Worm (Caenorhabditis elegans): Measurements from ENCODE around the gene F02C9.2.

F02C9.2 gene

DNA sequence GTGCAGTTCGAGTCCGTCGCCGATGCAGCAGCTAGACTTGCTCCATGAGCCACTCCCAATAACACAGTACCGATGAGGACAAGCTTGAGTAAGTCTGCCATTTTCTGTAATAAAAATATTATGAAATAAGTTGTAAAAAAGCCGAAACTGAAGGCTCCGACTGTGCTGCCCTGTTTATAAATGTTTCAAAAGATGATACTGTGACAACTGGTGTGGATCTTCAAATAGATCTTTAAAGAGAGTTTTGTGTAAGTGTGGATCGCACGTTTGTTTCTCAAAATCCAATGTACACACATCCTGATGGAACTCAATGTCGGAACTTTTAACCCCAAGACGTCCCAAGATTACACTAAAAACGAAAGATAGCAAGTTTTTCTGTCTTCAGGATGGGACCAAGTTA is 35.1 kb downstream of the F02C9.2 start, which contains the start of gene C36C5.15:
TSS of gene C36C5.15 (minus strand) at position 101 of the 400 bp plus-strand sequence.
- TF ChIP-seq T26A8.4 (GFP tag; IDR thresholded peaks at IDR 0.05): no peak

DNA sequence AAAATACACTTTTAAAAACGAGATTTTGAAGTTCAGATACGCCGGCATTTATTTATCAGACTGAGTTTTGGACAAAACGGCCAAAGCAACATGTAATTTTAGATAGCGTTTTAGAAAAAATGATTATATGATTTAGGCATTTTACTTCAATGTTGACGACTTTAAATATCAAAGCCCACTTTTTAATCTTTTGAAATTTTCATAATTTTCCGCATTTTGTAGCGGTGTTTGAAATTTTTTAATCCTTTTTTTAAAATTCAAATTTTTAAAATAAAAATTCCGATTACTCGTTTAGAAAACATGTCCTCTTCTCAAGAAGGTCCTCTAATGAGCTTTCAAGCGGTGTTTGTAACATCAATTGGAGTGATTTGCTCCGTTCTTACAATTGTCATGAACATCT is 36.3 kb downstream of the F02C9.2 start, which contains the start of gene srbc-6:
TSS of gene srbc-6 (plus strand) at position 301 of the 400 bp plus-strand sequence.
- TF ChIP-seq zfp-2 (tag; optimal IDR thresholded peaks at IDR 0.05) (no peak), egl-43 (GFP tag; IDR thresholded peaks at IDR 0.05) (no peak), snpc-4 (tag; optimal IDR thresholded peaks at IDR 0.05) (no peak), gei-8 (GFP tag; optimal IDR thresholded peaks at IDR 0.05) (no peak), lin-15B (tag; optimal IDR thresholded peaks at IDR 0.05) (no peak), nhr-28 (tag; optimal IDR thresholded peaks at IDR 0.05) (no peak), R02D3.7 (tag; optimal IDR thresholded peaks at IDR 0.05) (no peak), Y48G9A.11 (GFP tag; IDR thresholded peaks at IDR 0.05) (no peak), ceh-32 (tag; optimal IDR thresholded peaks at IDR 0.05; ENCODE audit: poor library complexity) (no peak), hlh-30 (tag; optimal IDR thresholded peaks at IDR 0.05; ENCODE audit: insufficient read depth) (no peak), attf-4 (tag; optimal IDR thresholded peaks at IDR 0.05) (no peak), egl-27 (tag; optimal IDR thresholded peaks at IDR 0.05) (no peak), saeg-2 (GFP tag; IDR thresholded peaks at IDR 0.05) (no peak), ZK337.2 (GFP tag; IDR thresholded peaks at IDR 0.05) (no peak), F37D6.2 (tag; optimal IDR thresholded peaks at IDR 0.05) (no peak), nhr-48 (tag; optimal IDR thresholded peaks at IDR 0.05) (no peak), lin-1 (GFP tag; IDR thresholded peaks at IDR 0.05) (no peak), sdz-12 (GFP tag; optimal IDR thresholded peaks at IDR 0.05) (no peak)

DNA sequence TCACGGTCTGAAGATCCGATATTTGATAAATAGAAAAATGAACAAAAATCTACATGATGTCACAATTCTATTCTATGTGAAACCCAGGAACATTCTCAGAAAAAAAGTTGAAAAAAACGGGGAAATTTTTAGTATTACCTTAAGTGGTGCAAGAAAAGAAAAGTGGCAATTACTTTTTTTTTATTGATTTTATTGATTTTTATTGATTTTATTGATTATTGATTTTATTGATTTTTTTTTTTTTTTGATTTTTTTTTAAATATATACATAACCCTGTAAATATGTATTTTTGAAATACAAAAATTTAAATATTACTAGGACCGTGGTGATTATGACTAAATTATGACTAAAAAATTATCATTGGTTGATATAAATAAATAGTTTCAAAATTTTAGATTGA is 38.1 kb downstream of the F02C9.2 start:
- TF ChIP-seq spr-1 (tag; optimal IDR thresholded peaks at IDR 0.05): no peak
- peak; percentile 86 for TF ChIP-seq ceh-28 (tag; optimal IDR thresholded peaks at IDR 0.05)
- TF ChIP-seq skn-1 (tag; optimal IDR thresholded peaks at IDR 0.05): no peak
- no peak for TF ChIP-seq hif-1 (tag; optimal IDR thresholded peaks at IDR 0.05)

DNA sequence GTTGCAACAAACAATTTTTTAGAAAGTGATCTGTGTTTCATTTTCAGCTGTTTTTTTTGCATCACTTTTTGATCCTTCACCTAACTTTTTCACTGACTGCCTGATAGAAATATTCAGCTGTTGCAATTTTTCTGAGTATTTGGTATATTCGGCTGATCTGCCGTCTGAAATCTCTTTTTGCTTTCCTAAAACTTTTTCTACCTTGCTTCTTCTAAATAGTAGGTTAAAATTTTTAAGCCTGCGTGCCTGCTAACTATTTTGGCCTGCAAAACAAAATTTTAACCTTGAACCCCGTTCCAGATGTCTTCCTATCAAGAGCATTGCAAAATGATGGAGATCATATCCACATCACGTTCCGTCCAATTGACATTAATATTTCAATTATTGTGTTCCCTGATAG is 42.7 kb downstream of the F02C9.2 start, which contains the start of gene srab-8:
TSS of gene srab-8 (plus strand) at position 301 of the 400 bp plus-strand sequence.
- TF ChIP-seq skn-1 (tag; optimal IDR thresholded peaks at IDR 0.05) (no peak), daf-16 (GFP tag; optimal IDR thresholded peaks at IDR 0.05) (no peak), daf-16 (tag; optimal IDR thresholded peaks at IDR 0.05) (no peak), daf-19 (GFP tag; conservative IDR thresholded peaks at IDR 0.05) (no peak), Y75B8A.6 (GFP tag; IDR thresholded peaks at IDR 0.05) (no peak), zip-11 (GFP tag; IDR thresholded peaks at IDR 0.05) (no peak), sdz-12 (GFP tag; optimal IDR thresholded peaks at IDR 0.05) (no peak), tag-97 (GFP tag; IDR thresholded peaks at IDR 0.05) (no peak), ces-1 (GFP tag; optimal IDR thresholded peaks at IDR 0.05) (no peak), lir-3 (tag; optimal IDR thresholded peaks at IDR 0.05) (no peak), saeg-2 (GFP tag; IDR thresholded peaks at IDR 0.05) (no peak), mxl-3 (GFP tag; optimal IDR thresholded peaks at IDR 0.05) (no peak), nhr-237 (tag; optimal IDR thresholded peaks at IDR 0.05) (no peak), nhr-111 (GFP tag; optimal IDR thresholded peaks at IDR 0.05) (no peak), set-16 (GFP tag; IDR thresholded peaks at IDR 0.05) (no peak), ceh-62 (tag; optimal IDR thresholded peaks at IDR 0.05) (no peak), zfp-3 (GFP tag; conservative IDR thresholded peaks at IDR 0.05) (no peak), dmd-9 (GFP tag; IDR thresholded peaks at IDR 0.05) (no peak), F37D6.2 (tag; optimal IDR thresholded peaks at IDR 0.05) (no peak), zfp-2 (tag; optimal IDR thresholded peaks at IDR 0.05) (no peak), lin-15B (tag; optimal IDR thresholded peaks at IDR 0.05) (no peak)
